Fruit fly (Drosophila melanogaster) whole organism, prepupa: Measurements from ENCODE around the gene CG8892.

ENCODE experiments used
- CG10631 ChIP-seq: fragments of 200-800 bp; sonication (Bioruptor generic); optimal IDR thresholded peaks from 2 replicates; lab custom pipeline; 2016; ENCODE audit warnings: missing biosample characterization, missing genetic modification characterization
- CG10669 ChIP-seq: fragments of 200-800 bp; sonication (Bioruptor generic); optimal IDR thresholded peaks from 3 replicates; lab custom pipeline; 2018; ENCODE audit warnings: missing biosample characterization, mild to moderate bottlenecking, missing genetic modification characterization, moderate library complexity
- CG11762 ChIP-seq: fragments of 200-800 bp; sonication (Bioruptor generic); optimal IDR thresholded peaks from 3 replicates; lab custom pipeline; 2016; ENCODE audit warnings: missing biosample characterization, missing genetic modification characterization; ENCODE audit not compliant: insufficient read depth
- CG15336 ChIP-seq: fragments of 200-800 bp; sonication (Bioruptor generic); IDR thresholded peaks from 2 replicates; pipeline ENCODE4 v1.3.6; 2022; ENCODE audit warnings: missing biosample characterization, missing genetic modification characterization
- CG1621 ChIP-seq: fragments of 200-800 bp; sonication (Bioruptor generic); optimal IDR thresholded peaks from 3 replicates; lab custom pipeline; 2018; ENCODE audit warnings: missing biosample characterization, mild to moderate bottlenecking, missing genetic modification characterization
- CG16779 ChIP-seq: fragments of 200-800 bp; sonication (Bioruptor generic); optimal IDR thresholded peaks from 3 replicates; lab custom pipeline; 2017; ENCODE audit warnings: missing biosample characterization, mild to moderate bottlenecking, missing genetic modification characterization
- CG3032 ChIP-seq: fragments of 200-800 bp; optimal IDR thresholded peaks from 2 replicates; lab custom pipeline; 2019; ENCODE audit warnings: missing biosample characterization, mild to moderate bottlenecking, missing genetic modification characterization, moderate library complexity
- CG34406 ChIP-seq: fragments of 200-800 bp; sonication (Bioruptor generic); optimal IDR thresholded peaks from 3 replicates; lab custom pipeline; 2016; ENCODE audit warnings: missing biosample characterization, missing genetic modification characterization
- CG3919 ChIP-seq: fragments of 200-800 bp; sonication (Bioruptor generic); optimal IDR thresholded peaks from 3 replicates; lab custom pipeline; 2016; ENCODE audit warnings: missing biosample characterization, missing genetic modification characterization
- CG6792 ChIP-seq: fragments of 200-800 bp; sonication (Bioruptor generic); optimal IDR thresholded peaks from 3 replicates; lab custom pipeline; 2016; ENCODE audit warnings: missing biosample characterization, missing genetic modification characterization
- CG6854 ChIP-seq: fragments of 200-800 bp; sonication (Bioruptor generic); optimal IDR thresholded peaks from 2 replicates; lab custom pipeline; 2017; ENCODE audit warnings: missing biosample characterization, mild to moderate bottlenecking, missing genetic modification characterization
- CG8319 ChIP-seq: fragments of 200-800 bp; sonication (Bioruptor generic); optimal IDR thresholded peaks from 3 replicates; lab custom pipeline; 2016; ENCODE audit warnings: missing biosample characterization, missing genetic modification characterization
- Eip75B ChIP-seq: fragments of 200-800 bp; sonication (Bioruptor generic); optimal IDR thresholded peaks from 3 replicates; lab custom pipeline; 2016; ENCODE audit warnings: missing biosample characterization, missing genetic modification characterization
- Eip93F ChIP-seq: fragments of 200-800 bp; sonication (Bioruptor generic); optimal IDR thresholded peaks from 2 replicates; lab custom pipeline; 2016; ENCODE audit warnings: missing biosample characterization, mild to moderate bottlenecking, missing genetic modification characterization
- Ets21C ChIP-seq: fragments of 200-800 bp; sonication (Bioruptor generic); optimal IDR thresholded peaks from 3 replicates; lab custom pipeline; 2016; ENCODE audit warnings: missing biosample characterization, missing genetic modification characterization
- Ets96B ChIP-seq: fragments of 200-800 bp; optimal IDR thresholded peaks from 2 replicates; lab custom pipeline; 2019; ENCODE audit warnings: missing biosample characterization, mild to moderate bottlenecking, missing genetic modification characterization, moderate library complexity
- Hr38 ChIP-seq: sonication (Bioruptor generic); optimal IDR thresholded peaks from 2 replicates; lab custom pipeline; 2016; ENCODE audit warnings: missing biosample characterization, missing genetic modification characterization
- Hr39 ChIP-seq: fragments of 200-800 bp; sonication (Bioruptor generic); optimal IDR thresholded peaks from 2 replicates; lab custom pipeline; 2016; ENCODE audit warnings: missing biosample characterization, missing genetic modification characterization
- Hr4 ChIP-seq: fragments of 200-800 bp; sonication (Bioruptor generic); optimal IDR thresholded peaks from 3 replicates; lab custom pipeline; 2016; ENCODE audit warnings: missing biosample characterization, missing genetic modification characterization
- Lpt ChIP-seq: fragments of 200-800 bp; sonication (Bioruptor generic); optimal IDR thresholded peaks from 3 replicates; lab custom pipeline; 2016; ENCODE audit warnings: missing biosample characterization, missing genetic modification characterization
- Met ChIP-seq: fragments of 200-800 bp; sonication (Bioruptor generic); optimal IDR thresholded peaks from 3 replicates; lab custom pipeline; 2016; ENCODE audit warnings: missing biosample characterization, missing genetic modification characterization
- OdsH ChIP-seq: fragments of 200-800 bp; sonication (Bioruptor generic); optimal IDR thresholded peaks from 3 replicates; lab custom pipeline; 2016; ENCODE audit warnings: missing biosample characterization, missing genetic modification characterization
- Smox ChIP-seq: fragments of 200-800 bp; sonication (Bioruptor generic); optimal IDR thresholded peaks from 3 replicates; lab custom pipeline; 2016; ENCODE audit warnings: missing biosample characterization, missing genetic modification characterization
- Sox102F ChIP-seq: fragments of 200-800 bp; sonication (Bioruptor generic); optimal IDR thresholded peaks from 2 replicates; lab custom pipeline; 2016; ENCODE audit warnings: missing biosample characterization, mild to moderate bottlenecking, missing genetic modification characterization
- Sox14 ChIP-seq: fragments of 200-800 bp; sonication (Bioruptor generic); optimal IDR thresholded peaks from 3 replicates; lab custom pipeline; 2016; ENCODE audit warnings: missing biosample characterization, missing genetic modification characterization
- acj6 ChIP-seq: fragments of 200-800 bp; sonication (Bioruptor generic); optimal IDR thresholded peaks from 3 replicates; lab custom pipeline; 2016; ENCODE audit warnings: missing biosample characterization, missing genetic modification characterization
- cyc ChIP-seq: fragments of 200-800 bp; sonication (Bioruptor generic); optimal IDR thresholded peaks from 3 replicates; lab custom pipeline; 2016; ENCODE audit warnings: missing biosample characterization, missing genetic modification characterization
- dsx ChIP-seq: fragments of 200-800 bp; optimal IDR thresholded peaks from 3 replicates; lab custom pipeline; 2019; ENCODE audit warnings: missing biosample characterization, mild to moderate bottlenecking, missing genetic modification characterization, moderate library complexity; ENCODE audit not compliant: poor library complexity, severe bottlenecking
- eg ChIP-seq: fragments of 200-800 bp; sonication (Bioruptor generic); IDR thresholded peaks from 3 replicates; pipeline ENCODE4 v1.3.6; 2022; ENCODE audit warnings: missing biosample characterization, missing genetic modification characterization
- fd59A ChIP-seq: fragments of 200-800 bp; sonication (Bioruptor generic); optimal IDR thresholded peaks from 2 replicates; lab custom pipeline; 2017; ENCODE audit warnings: missing biosample characterization, mild to moderate bottlenecking, missing genetic modification characterization, missing genetic modification reagents
- fd85E ChIP-seq: fragments of 200-800 bp; sonication (Bioruptor generic); optimal IDR thresholded peaks from 3 replicates; lab custom pipeline; 2016; ENCODE audit warnings: missing biosample characterization, missing genetic modification characterization
- fkh ChIP-seq: fragments of 200-800 bp; sonication (Bioruptor generic); optimal IDR thresholded peaks from 3 replicates; lab custom pipeline; 2017; ENCODE audit warnings: missing biosample characterization, mild to moderate bottlenecking, missing genetic modification characterization, moderate library complexity
- net ChIP-seq: fragments of 200-800 bp; sonication (Bioruptor generic); optimal IDR thresholded peaks from 3 replicates; lab custom pipeline; 2016; ENCODE audit warnings: missing biosample characterization, missing genetic modification characterization
- salr ChIP-seq, 2 experiments: fragments of 200-800 bp; sonication (Bioruptor generic); optimal IDR thresholded peaks; 3 replicates each; lab custom pipeline; 2016 to 2018; ENCODE audit warnings: missing biosample characterization in 2 of 2, missing genetic modification characterization in 2 of 2, mild to moderate bottlenecking in 1 of 2
- svp ChIP-seq: fragments of 200-800 bp; sonication (Bioruptor generic); peaks from one replicate; lab custom pipeline; 2016; ENCODE audit warnings: missing biosample characterization, missing genetic modification characterization
- topi ChIP-seq: fragments of 200-800 bp; sonication (Bioruptor generic); optimal IDR thresholded peaks from 3 replicates; lab custom pipeline; 2016; ENCODE audit warnings: missing biosample characterization, missing genetic modification characterization

Gene CG8892

dm6 chr2L:4958111-4958510, 23.3 kb downstream of the CG8892 start, which contains the start of gene CG34124:
CG34124 (plus strand) TSS chr2L:4958411.
- TF ChIP-seq Ets21C (GFP tag; lab: Kevin White, UChicago) (no peak), CG3919 (GFP tag; lab: Kevin White, UChicago) (no peak), Lpt (no peak), topi (GFP tag; lab: Kevin White, UChicago) (no peak)

dm6 chr2L:4955094-4955823, 26.1 kb downstream of the CG8892 start, which contains the start of the genes Jon25Bi and Marcal1:
Jon25Bi (minus strand) TSS chr2L:4955144.
Marcal1 (plus strand) TSS chr2L:4955509.
- no peak for TF ChIP-seq CG6792 (GFP tag; lab: Kevin White, UChicago)
- no peak for TF ChIP-seq Eip75B (GFP tag; lab: Kevin White, UChicago)
- TF ChIP-seq eg (GFP tag; lab: Robert Waterston, UW): no peak
- TF ChIP-seq net (GFP tag; lab: Kevin White, UChicago): no peak
- TF ChIP-seq salr (GFP tag; optimal IDR thresholded peaks at IDR 0.05; lab: Kevin White, UChicago): no peak
- no peak for TF ChIP-seq CG10631 (GFP tag; lab: Kevin White, UChicago)
- TF ChIP-seq CG8319 (GFP tag; lab: Kevin White, UChicago): no peak
- no peak for TF ChIP-seq Sox14 (GFP tag; lab: Kevin White, UChicago)
- TF ChIP-seq CG10669 (GFP tag; lab: Kevin White, UChicago): no peak
- TF ChIP-seq Ets96B (tag; lab: Kevin White, UChicago): no peak
- TF ChIP-seq, all 60 proteins: peak for 0

DNA sequence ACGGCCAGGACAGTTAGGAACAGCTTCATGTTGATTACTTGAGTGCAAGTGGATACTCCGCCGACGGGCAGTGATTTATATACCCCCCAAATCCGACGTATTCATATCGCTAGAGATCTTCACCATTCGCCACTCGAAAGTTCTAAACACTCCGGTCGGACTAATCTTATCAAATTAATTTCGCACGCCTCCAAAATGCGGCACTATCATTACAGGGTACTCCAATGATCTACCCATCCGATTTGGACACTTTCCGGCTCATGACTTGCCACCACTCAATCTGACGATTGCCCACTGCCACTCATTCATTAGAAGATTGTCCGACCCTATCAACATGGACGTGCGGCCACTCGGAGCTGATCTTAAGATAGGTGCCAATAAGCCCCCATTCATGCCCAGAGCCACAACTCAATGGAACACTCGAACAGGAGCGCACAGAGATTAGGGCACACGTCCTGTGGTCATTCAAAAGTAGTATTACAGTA, 28.3 kb downstream of the CG8892 start, which contains the start of gene Jon25Bii:
TSS of gene Jon25Bii (minus strand) at position 51 of the 485 bp plus-strand sequence.
- TF ChIP-seq CG6854 (GFP tag; lab: Kevin White, UChicago) (no peak), CG16779 (no peak), Sox102F (GFP tag; lab: Kevin White, UChicago) (no peak), svp (GFP tag; lab: Kevin White, UChicago) (no peak), CG3032 (tag; lab: Kevin White, UChicago) (no peak), Lpt (no peak), Ets21C (GFP tag; lab: Kevin White, UChicago) (no peak), Hr39 (no peak)

dm6 chr2L:4950667-4951066, 30.7 kb downstream of the CG8892 start, which contains the start of gene Jon25Biii:
Jon25Biii (minus strand) TSS chr2L:4950767.
- TF ChIP-seq acj6 (GFP tag; lab: Kevin White, UChicago) (no peak), Eip75B (GFP tag; lab: Kevin White, UChicago) (no peak), Sox102F (GFP tag; lab: Kevin White, UChicago) (no peak), CG34406 (GFP tag; lab: Kevin White, UChicago) (no peak), Met (GFP tag; lab: Kevin White, UChicago) (no peak)
- TF ChIP-seq, all 60 proteins: peak for 0

DNA sequence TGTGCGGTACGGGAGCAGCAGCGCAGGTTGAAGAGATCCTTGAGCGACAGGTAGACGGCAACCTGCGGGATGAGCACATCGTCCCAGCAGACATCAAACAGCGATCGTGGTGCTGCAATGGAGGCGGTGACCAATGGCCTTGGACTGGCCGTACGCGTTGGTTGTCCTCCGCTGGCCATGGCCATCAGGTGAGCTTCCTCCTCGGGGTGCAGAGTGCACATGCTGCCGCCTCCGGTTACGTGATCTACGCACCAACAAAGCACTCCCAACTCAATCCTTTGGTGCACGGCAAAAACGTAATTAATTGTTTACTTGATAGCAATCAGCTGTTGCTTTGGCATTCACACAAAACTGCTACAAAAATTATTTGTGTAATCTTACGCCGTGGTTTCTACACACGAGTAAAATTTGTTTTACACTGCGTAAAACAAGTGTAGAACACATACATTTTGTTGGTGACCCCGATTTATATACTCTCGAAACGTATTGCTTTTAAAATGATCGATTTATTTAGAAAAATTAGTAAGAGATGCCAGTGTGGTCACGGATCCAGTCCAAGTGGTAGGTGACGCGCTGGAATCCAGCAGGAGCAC, 31.8 kb downstream of the CG8892 start, which contains the start of gene jet:
TSS of gene jet (minus strand) at position 332 of the 593 bp plus-strand sequence.
- peak; percentile 91 for TF ChIP-seq CG8319 (GFP tag; lab: Kevin White, UChicago)
- TF ChIP-seq topi (GFP tag; lab: Kevin White, UChicago): no peak
- TF ChIP-seq salr (GFP tag; optimal IDR thresholded peaks at IDR 0.05; lab: Kevin White, UChicago): no peak
- TF ChIP-seq fkh (GFP tag; lab: Kevin White, UChicago): peak; percentile 63

- TF ChIP-seq Lpt (peak; percentile 94), salr (GFP tag; optimal IDR thresholded peaks at IDR 0.05; lab: Kevin White, UChicago) (peak in 1 of 2 experiments; percentile 94), CG1621 (tag; lab: Kevin White, UChicago) (peak; percentile 91), Hr39 (peak; percentile 90), cyc (GFP tag; lab: Kevin White, UChicago) (peak; percentile 95), Eip93F (peak; percentile 81), fd85E (GFP tag; lab: Kevin White, UChicago) (peak; percentile 28), Hr4 (GFP tag; lab: Kevin White, UChicago) (peak; percentile 95), fd59A (GFP tag; lab: Kevin White, UChicago) (peak; percentile 91), Smox (GFP tag; lab: Kevin White, UChicago) (peak; percentile 95), CG6792 (GFP tag; lab: Kevin White, UChicago) (peak; percentile 96), CG6854 (GFP tag; lab: Kevin White, UChicago) (peak; percentile 85), OdsH (GFP tag; lab: Kevin White, UChicago) (peak; percentile 98), Sox14 (GFP tag; lab: Kevin White, UChicago) (peak; percentile 96), CG11762 (GFP tag; lab: Kevin White, UChicago) (peak; percentile 89), Sox102F (GFP tag; lab: Kevin White, UChicago) (peak; percentile 92), CG15336 (peak; percentile 97), dsx (GFP tag; lab: Kevin White, UChicago) (peak; percentile 97), svp (GFP tag; lab: Kevin White, UChicago) (peak; percentile 96), Hr38 (GFP tag; lab: Kevin White, UChicago) (no peak), eg (GFP tag; lab: Robert Waterston, UW) (peak; percentile 99), acj6 (GFP tag; lab: Kevin White, UChicago) (peak; percentile 97)
These were observed 36.1 kb downstream of the CG8892 start, which contains the start of the genes mRpL24 and betaggt-I for dm6 chr2L:4945300-4945699. mRpL24 (minus strand) TSS chr2L:4945361. betaggt-I (plus strand) TSS chr2L:4945579.
